Worm (Caenorhabditis elegans) whole organism, early embryonic: Measurements from ENCODE around the gene clc-22.

Source experiments
- F13C5.2 ChIP-seq: sonication (generic microtip); optimal IDR thresholded peaks from 2 replicates; lab custom pipeline; 2017; ENCODE audit warnings: mild to moderate bottlenecking, missing genetic modification characterization, inconsistent platforms, missing compliant biosample characterization
- ama-1 ChIP-seq: fragments of 150-350 bp; optimal IDR thresholded peaks from 2 replicates; lab custom pipeline; 2014
- sea-1 ChIP-seq: fragments of 200-800 bp; sonication (Bioruptor generic); conservative IDR thresholded peaks from 2 replicates; pipeline ENCODE4 v1.3.6; 2022; ENCODE audit warnings: missing genetic modification characterization, missing compliant biosample characterization
- tbx-11 ChIP-seq: fragments of 200-800 bp; sonication (Bioruptor generic); IDR thresholded peaks from 2 replicates; pipeline ENCODE4 v1.3.6; 2022; ENCODE audit warnings: missing genetic modification characterization, missing compliant biosample characterization

ce11 chrII:4038541-4038940, 42.7 kb upstream of the clc-22 start, which contains the start of gene pqn-48:
- no peak for TF ChIP-seq ama-1 (lab: Kevin White, UChicago)
- no peak for TF ChIP-seq F13C5.2 (tag; lab: Kevin White, UChicago)
- TF ChIP-seq sea-1, result no peak
- TF ChIP-seq tbx-11 (GFP tag; lab: Robert Waterston, UW), result no peak
